Fruit fly (Drosophila melanogaster) whole organism, embryonic: ENCODE measurements around the gene Rfx.

Experiments
- CG10462 ChIP-seq: fragments of 200-800 bp; sonication (Bioruptor generic); optimal IDR thresholded peaks from 2 replicates; lab custom pipeline; 2016; ENCODE audit warnings: missing biosample characterization, missing genetic modification characterization
- CG17186 ChIP-seq: fragments of 200-800 bp; sonication (Bioruptor generic); optimal IDR thresholded peaks from 3 replicates; lab custom pipeline; 2017; ENCODE audit warnings: missing biosample characterization, missing genetic modification reagents, missing genetic modification characterization
- CG33557 ChIP-seq: fragments of 200-800 bp; sonication (Bioruptor generic); optimal IDR thresholded peaks from 2 replicates; lab custom pipeline; 2019; ENCODE audit warnings: missing biosample characterization, mild to moderate bottlenecking, missing genetic modification characterization, moderate library complexity
- CG6175 ChIP-seq: fragments of 200-800 bp; sonication (Bioruptor generic); IDR thresholded peaks from 3 replicates; pipeline ENCODE4 v1.3.6; 2022; ENCODE audit warnings: missing biosample characterization, missing genetic modification characterization
- Dek ChIP-seq: fragments of 200-800 bp; sonication (Bioruptor generic); optimal IDR thresholded peaks from 3 replicates; lab custom pipeline; 2019; ENCODE audit warnings: missing biosample characterization, mild to moderate bottlenecking, missing genetic modification characterization, moderate library complexity
- dmrt11E ChIP-seq: fragments of 200-800 bp; sonication (Bioruptor generic); optimal IDR thresholded peaks from 3 replicates; lab custom pipeline; 2018; ENCODE audit warnings: missing biosample characterization, mild to moderate bottlenecking, missing genetic modification characterization, moderate library complexity

DNA sequence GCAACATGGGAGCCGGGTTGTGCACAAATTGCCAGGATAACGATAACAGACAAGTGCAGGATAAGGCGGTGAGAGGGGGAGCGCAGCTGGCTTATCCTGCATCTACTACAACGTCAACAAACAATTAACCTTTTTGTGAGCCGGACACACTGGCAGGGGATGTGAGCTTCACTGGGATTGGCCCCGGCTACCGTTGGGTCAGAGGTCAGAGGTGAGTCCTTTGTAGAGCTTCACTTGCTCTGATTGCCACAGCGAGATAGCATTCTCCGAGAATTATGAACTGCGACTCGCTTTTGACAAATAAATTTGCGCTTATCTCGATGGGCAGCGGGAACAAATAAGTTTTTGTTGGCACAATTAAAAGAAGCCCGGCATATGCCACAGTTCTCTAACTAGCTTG is 8.1 kb downstream of the Rfx start:
- TF ChIP-seq Dek (tag; lab: Kevin White, UChicago), result no peak
- no peak for TF ChIP-seq dmrt11E (tag; lab: Kevin White, UChicago)
- no peak for TF ChIP-seq CG17186
- no peak for TF ChIP-seq CG10462 (GFP tag; lab: Kevin White, UChicago)
- TF ChIP-seq CG33557, result no peak
- TF ChIP-seq CG6175 (GFP tag; lab: Robert Waterston, UW), result no peak
